Worm (Caenorhabditis elegans): Measurements from ENCODE around the gene srbc-31.

Gene srbc-31

ce11 chrV:3484702-3485101 is 7.3 kb upstream of the srbc-31 start, which contains the start of gene srbc-33:
TSS of gene srbc-33 (minus strand) at chrV:3484802.
- TF ChIP-seq dao-5 (tag; optimal IDR thresholded peaks at IDR 0.05) (no peak), W03F9.2 (tag; optimal IDR thresholded peaks at IDR 0.05) (no peak), him-1 (tag; optimal IDR thresholded peaks at IDR 0.05) (no peak)

- TF ChIP-seq dao-5 (tag; optimal IDR thresholded peaks at IDR 0.05) (no peak), him-1 (tag; optimal IDR thresholded peaks at IDR 0.05) (no peak), W03F9.2 (tag; optimal IDR thresholded peaks at IDR 0.05) (no peak)
These were observed 5.2 kb upstream of the srbc-31 start, which contains the start of gene lys-7 for ce11 chrV:3482550-3483002. TSS of gene lys-7 (minus strand) at chrV:3482600.

ce11 chrV:3480346-3480745 is 3.0 kb upstream of the srbc-31 start, which contains the start of gene srbc-30:
TSS of gene srbc-30 (minus strand) at chrV:3480446.
- TF ChIP-seq W03F9.2 (tag; optimal IDR thresholded peaks at IDR 0.05) (no peak), dao-5 (tag; optimal IDR thresholded peaks at IDR 0.05) (no peak), him-1 (tag; optimal IDR thresholded peaks at IDR 0.05) (no peak)

ce11 chrV:3476228-3476627 is 1.2 kb downstream of the srbc-31 start:
- TF ChIP-seq dao-5 (tag; optimal IDR thresholded peaks at IDR 0.05) (no peak), W03F9.2 (tag; optimal IDR thresholded peaks at IDR 0.05) (no peak), him-1 (tag; optimal IDR thresholded peaks at IDR 0.05) (no peak)

ce11 chrV:3475021-3475420 is 2.4 kb downstream of the srbc-31 start, which contains the start of gene oac-2:
TSS of gene oac-2 (minus strand) at chrV:3475121.
- TF ChIP-seq dao-5 (tag; optimal IDR thresholded peaks at IDR 0.05) (no peak), W03F9.2 (tag; optimal IDR thresholded peaks at IDR 0.05) (no peak), him-1 (tag; optimal IDR thresholded peaks at IDR 0.05) (no peak)

- no peak for TF ChIP-seq dao-5 (tag; optimal IDR thresholded peaks at IDR 0.05)
- TF ChIP-seq him-1 (tag; optimal IDR thresholded peaks at IDR 0.05): no peak
- TF ChIP-seq W03F9.2 (tag; optimal IDR thresholded peaks at IDR 0.05): no peak
These were observed 6.6 kb downstream of the srbc-31 start, which contains the start of gene srbc-29 for ce11 chrV:3470782-3471181. TSS of gene srbc-29 (minus strand) at chrV:3470882.

- TF ChIP-seq W03F9.2 (tag; optimal IDR thresholded peaks at IDR 0.05): no peak
- no peak for TF ChIP-seq him-1 (tag; optimal IDR thresholded peaks at IDR 0.05)
- no peak for TF ChIP-seq dao-5 (tag; optimal IDR thresholded peaks at IDR 0.05)
These were observed 9.0 kb downstream of the srbc-31 start, which contains the start of gene gst-33 for ce11 chrV:3468436-3468835. TSS of gene gst-33 (minus strand) at chrV:3468562.

- TF ChIP-seq him-1 (tag; optimal IDR thresholded peaks at IDR 0.05): no peak
- TF ChIP-seq W03F9.2 (tag; optimal IDR thresholded peaks at IDR 0.05): no peak
- TF ChIP-seq dao-5 (tag; optimal IDR thresholded peaks at IDR 0.05): no peak
These were observed 12.5 kb downstream of the srbc-31 start for ce11 chrV:3464897-3465296.

ce11 chrV:3463514-3463913 is 13.9 kb downstream of the srbc-31 start, which contains the start of gene slc-28.1:
TSS of gene slc-28.1 (plus strand) at chrV:3463814.
- TF ChIP-seq W03F9.2 (tag; optimal IDR thresholded peaks at IDR 0.05) (no peak), him-1 (tag; optimal IDR thresholded peaks at IDR 0.05) (no peak), dao-5 (tag; optimal IDR thresholded peaks at IDR 0.05) (no peak)

- TF ChIP-seq dao-5 (tag; optimal IDR thresholded peaks at IDR 0.05): no peak
- TF ChIP-seq W03F9.2 (tag; optimal IDR thresholded peaks at IDR 0.05): no peak
- no peak for TF ChIP-seq him-1 (tag; optimal IDR thresholded peaks at IDR 0.05)
These were observed 17.5 kb downstream of the srbc-31 start, which contains the start of gene slc-28.2 for ce11 chrV:3459919-3460318. TSS of gene slc-28.2 (plus strand) at chrV:3460219.

ce11 chrV:3455135-3455747 is 22.2 kb downstream of the srbc-31 start:
- no peak for TF ChIP-seq W03F9.2 (tag; optimal IDR thresholded peaks at IDR 0.05)
- TF ChIP-seq dao-5 (tag; optimal IDR thresholded peaks at IDR 0.05): no peak
- no peak for TF ChIP-seq him-1 (tag; optimal IDR thresholded peaks at IDR 0.05)

- TF ChIP-seq dao-5 (tag; optimal IDR thresholded peaks at IDR 0.05) (no peak), W03F9.2 (tag; optimal IDR thresholded peaks at IDR 0.05) (no peak), him-1 (tag; optimal IDR thresholded peaks at IDR 0.05) (no peak)
These were observed 22.8 kb downstream of the srbc-31 start for ce11 chrV:3454620-3455019.

- no peak for TF ChIP-seq him-1 (tag; optimal IDR thresholded peaks at IDR 0.05)
- no peak for TF ChIP-seq W03F9.2 (tag; optimal IDR thresholded peaks at IDR 0.05)
- TF ChIP-seq dao-5 (tag; optimal IDR thresholded peaks at IDR 0.05): no peak
These were observed 24.9 kb downstream of the srbc-31 start for ce11 chrV:3452489-3452888.

- TF ChIP-seq dao-5 (tag; optimal IDR thresholded peaks at IDR 0.05) (no peak), him-1 (tag; optimal IDR thresholded peaks at IDR 0.05) (no peak), W03F9.2 (tag; optimal IDR thresholded peaks at IDR 0.05) (no peak)
These were observed 25.8 kb downstream of the srbc-31 start for ce11 chrV:3451646-3452045.

Measured in whole organism, L4/young adult.